Worm (Caenorhabditis elegans) whole organism, midembryonic: Measurements from ENCODE around the gene Y116A8C.49.

Source experiments
- flt-1 ChIP-seq: fragments of 200-800 bp; sonication (Bioruptor generic); IDR thresholded peaks from 2 replicates; pipeline ENCODE4 v1.3.6; 2022; ENCODE audit warnings: missing genetic modification characterization, missing compliant biosample characterization
- med-1 ChIP-seq: sonication (generic microtip); optimal IDR thresholded peaks from 2 replicates; lab custom pipeline; 2017; ENCODE audit warnings: missing genetic modification characterization, mild to moderate bottlenecking, missing compliant biosample characterization, antibody characterized with exemption, missing genetic modification reagents; ENCODE audit not compliant: insufficient read depth
- ref-1 ChIP-seq: fragments of 200-800 bp; sonication (Bioruptor generic); conservative IDR thresholded peaks from 2 replicates; pipeline ENCODE4 v1.3.6; 2022; ENCODE audit warnings: missing genetic modification reagents, missing genetic modification characterization, missing compliant biosample characterization
- ztf-29 ChIP-seq: fragments of 200-800 bp; sonication (Bioruptor generic); IDR thresholded peaks from 2 replicates; pipeline ENCODE4 v1.3.6; 2022; ENCODE audit warnings: missing genetic modification reagents, missing genetic modification characterization, missing compliant biosample characterization

- peak; percentile 81 for TF ChIP-seq flt-1 (GFP tag; lab: Robert Waterston, UW)
- TF ChIP-seq med-1 (GFP tag; lab: Kevin White, UChicago): peak; percentile 84
- TF ChIP-seq ref-1 (GFP tag; lab: Robert Waterston, UW): no peak
- TF ChIP-seq ztf-29 (GFP tag; lab: Robert Waterston, UW): no peak
Measured at ce11 chrIV:16946746-16947145, 15.8 kb upstream of the Y116A8C.49 start, which contains the start of the genes Y116A8C.9 and arf-6.
